Fruit fly (Drosophila melanogaster) whole organism, embryonic: ENCODE results near the gene CG15534.

Source experiments
- B-H2 ChIP-seq: fragments of 200-800 bp; sonication (Bioruptor generic); optimal IDR thresholded peaks from 2 replicates; lab custom pipeline; 2018; ENCODE audit warnings: missing biosample characterization, mild to moderate bottlenecking, missing genetic modification characterization
- BEAF-32 ChIP-seq: fragments of 200-800 bp; sonication (Bioruptor generic); optimal IDR thresholded peaks from 3 replicates; lab custom pipeline; 2017; ENCODE audit warnings: missing biosample characterization, missing genetic modification characterization, mild to moderate bottlenecking, moderate library complexity, missing genetic modification reagents
- Bteb2 ChIP-seq: fragments of 200-800 bp; sonication (Bioruptor generic); optimal IDR thresholded peaks from 2 replicates; lab custom pipeline; 2016; ENCODE audit warnings: missing biosample characterization, missing genetic modification characterization
- CG11504 ChIP-seq: fragments of 200-800 bp; sonication (Bioruptor generic); optimal IDR thresholded peaks from 3 replicates; lab custom pipeline; 2019; ENCODE audit warnings: missing biosample characterization, mild to moderate bottlenecking, missing genetic modification characterization, moderate library complexity
- CG11696 ChIP-seq: fragments of 200-800 bp; sonication (Bioruptor generic); IDR thresholded peaks from 2 replicates; pipeline ENCODE4 v1.3.6; 2022; ENCODE audit warnings: missing biosample characterization, missing genetic modification characterization
- CG12071 ChIP-seq: fragments of 200-800 bp; sonication (Bioruptor generic); optimal IDR thresholded peaks from 3 replicates; lab custom pipeline; 2018; ENCODE audit warnings: missing biosample characterization, mild to moderate bottlenecking, missing genetic modification characterization
- CG12942 ChIP-seq: fragments of 200-800 bp; sonication (Bioruptor generic); optimal IDR thresholded peaks from 3 replicates; lab custom pipeline; 2016; ENCODE audit warnings: missing biosample characterization, missing genetic modification characterization
- CG13775 ChIP-seq: fragments of 200-800 bp; sonication (Bioruptor generic); optimal IDR thresholded peaks from 3 replicates; lab custom pipeline; 2017; ENCODE audit warnings: missing biosample characterization, mild to moderate bottlenecking, missing genetic modification characterization
- CG13894 ChIP-seq: fragments of 200-800 bp; sonication (Bioruptor generic); optimal IDR thresholded peaks from 3 replicates; lab custom pipeline; 2018; ENCODE audit warnings: missing biosample characterization, mild to moderate bottlenecking, missing genetic modification characterization, moderate library complexity
- CG14441 ChIP-seq: fragments of 200-800 bp; sonication (Bioruptor generic); IDR thresholded peaks from 2 replicates; pipeline ENCODE4 v1.3.6; 2022; ENCODE audit warnings: missing biosample characterization, missing genetic modification characterization
- CG14965 ChIP-seq: fragments of 200-800 bp; sonication (Bioruptor generic); optimal IDR thresholded peaks from 2 replicates; lab custom pipeline; 2016; ENCODE audit warnings: missing biosample characterization, missing genetic modification characterization, borderline replicate concordance
- CG15011 ChIP-seq: fragments of 200-800 bp; sonication (Bioruptor generic); optimal IDR thresholded peaks from 3 replicates; lab custom pipeline; 2018; ENCODE audit warnings: missing biosample characterization, mild to moderate bottlenecking, missing genetic modification characterization
- CG15479 ChIP-seq: fragments of 200-800 bp; sonication (Bioruptor generic); optimal IDR thresholded peaks from 3 replicates; lab custom pipeline; 2019; ENCODE audit warnings: missing biosample characterization, mild to moderate bottlenecking, missing genetic modification characterization, moderate library complexity
- CG17829 ChIP-seq: fragments of 200-800 bp; optimal IDR thresholded peaks from 2 replicates; lab custom pipeline; 2019; ENCODE audit warnings: missing biosample characterization, mild to moderate bottlenecking, missing genetic modification characterization, moderate library complexity
- CG1792 ChIP-seq: fragments of 200-800 bp; sonication (Bioruptor generic); optimal IDR thresholded peaks from 2 replicates; lab custom pipeline; 2016; ENCODE audit warnings: missing biosample characterization, missing genetic modification characterization
- CG3995 ChIP-seq: fragments of 200-800 bp; sonication (Bioruptor generic); optimal IDR thresholded peaks from 3 replicates; lab custom pipeline; 2016; ENCODE audit warnings: missing biosample characterization, missing genetic modification characterization
- CG4617 ChIP-seq: fragments of 200-800 bp; sonication (Bioruptor generic); optimal IDR thresholded peaks from 3 replicates; lab custom pipeline; 2016; ENCODE audit warnings: missing biosample characterization, missing genetic modification characterization, borderline replicate concordance
- CG6689 ChIP-seq: fragments of 200-800 bp; sonication (Bioruptor generic); IDR thresholded peaks from 2 replicates; pipeline ENCODE4 v1.3.6; 2022; ENCODE audit warnings: missing biosample characterization, missing genetic modification characterization
- CG7271 ChIP-seq: fragments of 200-800 bp; sonication (Bioruptor generic); optimal IDR thresholded peaks from 2 replicates; lab custom pipeline; 2018; ENCODE audit warnings: missing biosample characterization, mild to moderate bottlenecking, missing genetic modification characterization, moderate library complexity
- CG8478 ChIP-seq: fragments of >200 bp; optimal IDR thresholded peaks from 2 replicates; lab custom pipeline; 2018
- CG8765 ChIP-seq: fragments of 200-800 bp; sonication (Bioruptor generic); IDR thresholded peaks from 2 replicates; pipeline ENCODE4 v1.3.6; 2022; ENCODE audit warnings: missing biosample characterization, missing genetic modification characterization
- CG8944 ChIP-seq: fragments of 200-800 bp; sonication (Bioruptor generic); optimal IDR thresholded peaks from 3 replicates; lab custom pipeline; 2016; ENCODE audit warnings: missing biosample characterization, missing genetic modification characterization
- CG9727 ChIP-seq: fragments of 200-800 bp; sonication (Bioruptor generic); optimal IDR thresholded peaks from 3 replicates; lab custom pipeline; 2017; ENCODE audit warnings: missing biosample characterization, mild to moderate bottlenecking, missing genetic modification characterization
- CoRest ChIP-seq: fragments of 200-800 bp; sonication (Bioruptor generic); optimal IDR thresholded peaks from 3 replicates; lab custom pipeline; 2018; ENCODE audit warnings: missing biosample characterization, mild to moderate bottlenecking, missing genetic modification characterization, moderate library complexity
- D19A ChIP-seq: fragments of 200-800 bp; optimal IDR thresholded peaks from 3 replicates; lab custom pipeline; 2019; ENCODE audit warnings: missing biosample characterization, mild to moderate bottlenecking, missing genetic modification characterization, moderate library complexity
- Dref ChIP-seq: fragments of 200-800 bp; sonication (Bioruptor generic); IDR thresholded peaks from 2 replicates; pipeline ENCODE4 v1.3.6; 2022; ENCODE audit warnings: missing biosample characterization, missing genetic modification characterization
- Ets97D ChIP-seq: fragments of 200-800 bp; sonication (Bioruptor generic); optimal IDR thresholded peaks from 3 replicates; lab custom pipeline; 2016; ENCODE audit warnings: missing biosample characterization, missing genetic modification characterization
- H15 ChIP-seq: fragments of 200-800 bp; sonication (Bioruptor generic); IDR thresholded peaks from 3 replicates; pipeline ENCODE4 v1.3.6; 2022; ENCODE audit warnings: missing biosample characterization, missing genetic modification characterization
- HLH54F ChIP-seq: fragments of 200-800 bp; sonication (Bioruptor generic); optimal IDR thresholded peaks from 3 replicates; lab custom pipeline; 2016; ENCODE audit warnings: missing biosample characterization, missing genetic modification characterization
- HmgZ ChIP-seq: fragments of 200-800 bp; sonication (Bioruptor generic); optimal IDR thresholded peaks from 2 replicates; lab custom pipeline; 2018; ENCODE audit warnings: missing biosample characterization, mild to moderate bottlenecking, missing genetic modification characterization
- Mad ChIP-seq: fragments of 200-800 bp; sonication (Bioruptor generic); optimal IDR thresholded peaks from 2 replicates; lab custom pipeline; 2016; ENCODE audit warnings: missing biosample characterization, missing genetic modification characterization
- PHDP ChIP-seq: fragments of 200-800 bp; sonication (Bioruptor generic); optimal IDR thresholded peaks from 3 replicates; lab custom pipeline; 2018; ENCODE audit warnings: missing biosample characterization, mild to moderate bottlenecking, missing genetic modification characterization, moderate library complexity
- Sox102F ChIP-seq: fragments of 200-800 bp; sonication (Bioruptor generic); optimal IDR thresholded peaks from 2 replicates; lab custom pipeline; 2018; ENCODE audit warnings: missing biosample characterization, mild to moderate bottlenecking, missing genetic modification characterization, moderate library complexity
- Sry-δ ChIP-seq: fragments of 200-800 bp; sonication (Bioruptor generic); optimal IDR thresholded peaks from 2 replicates; lab custom pipeline; 2016; ENCODE audit warnings: missing biosample characterization, missing genetic modification characterization
- ash1 ChIP-seq: fragments of 200-800 bp; sonication (Bioruptor generic); optimal IDR thresholded peaks from 2 replicates; lab custom pipeline; 2018; ENCODE audit warnings: missing biosample characterization, mild to moderate bottlenecking, missing genetic modification characterization
- cg ChIP-seq: fragments of 200-800 bp; sonication (Bioruptor generic); optimal IDR thresholded peaks from 3 replicates; lab custom pipeline; 2019; ENCODE audit warnings: missing biosample characterization, mild to moderate bottlenecking, missing genetic modification characterization, moderate library complexity
- chif ChIP-seq, 2 experiments: fragments of 200-800 bp; sonication (Bioruptor generic); optimal IDR thresholded peaks; 3 replicates each; lab custom pipeline; 2016; ENCODE audit warnings: missing biosample characterization in 2 of 2, missing genetic modification characterization in 2 of 2
- crol ChIP-seq: fragments of 200-800 bp; sonication (Bioruptor generic); IDR thresholded peaks from 2 replicates; pipeline ENCODE4 v1.3.6; 2022; ENCODE audit warnings: missing biosample characterization, missing genetic modification characterization
- cwo ChIP-seq: fragments of 200-800 bp; sonication (Bioruptor generic); optimal IDR thresholded peaks from 3 replicates; lab custom pipeline; 2017; ENCODE audit warnings: missing biosample characterization, missing genetic modification characterization, mild to moderate bottlenecking, moderate library complexity, missing genetic modification reagents
- exex ChIP-seq: fragments of 200-800 bp; sonication (Bioruptor generic); optimal IDR thresholded peaks from 4 replicates; lab custom pipeline; 2018; ENCODE audit warnings: missing biosample characterization, mild to moderate bottlenecking, missing genetic modification characterization, moderate library complexity
- fd3F ChIP-seq: fragments of 200-800 bp; sonication (Bioruptor generic); optimal IDR thresholded peaks from 2 replicates; lab custom pipeline; 2018; ENCODE audit warnings: missing biosample characterization, mild to moderate bottlenecking, missing genetic modification characterization, moderate library complexity
- gfzf ChIP-seq: fragments of 200-800 bp; sonication (Bioruptor generic); optimal IDR thresholded peaks from 2 replicates; lab custom pipeline; 2016; ENCODE audit warnings: missing biosample characterization, mild to moderate bottlenecking, missing genetic modification characterization, moderate library complexity
- hkb ChIP-seq, 2 experiments: fragments of 200-800 bp in 1 of 2; fragments of >200 bp in 1 of 2; sonication (Bioruptor generic) in 1 of 2; IDR thresholded peaks in 1 of 2; optimal IDR thresholded peaks in 1 of 2; 2 replicates each; pipeline versions ENCODE4 v1.3.6 to Lab custom; 2017 to 2022; ENCODE audit warnings: missing biosample characterization in 1 of 2, missing genetic modification characterization in 1 of 2
- kni ChIP-seq: fragments of 200-800 bp; sonication (Bioruptor generic); optimal IDR thresholded peaks from 3 replicates; lab custom pipeline; 2017; ENCODE audit warnings: mild to moderate bottlenecking, missing biosample characterization, missing genetic modification reagents, missing genetic modification characterization
- knrl ChIP-seq: fragments of 200-800 bp; sonication (Bioruptor generic); IDR thresholded peaks from 3 replicates; pipeline ENCODE4 v1.3.6; 2022; ENCODE audit warnings: missing biosample characterization, missing genetic modification characterization; ENCODE audit not compliant: partially characterized antibody
- phol ChIP-seq: fragments of 200-800 bp; sonication (Bioruptor generic); optimal IDR thresholded peaks from 3 replicates; lab custom pipeline; 2018; ENCODE audit warnings: missing biosample characterization, mild to moderate bottlenecking, missing genetic modification characterization, moderate library complexity
- ranshi ChIP-seq: fragments of 200-800 bp; sonication (Bioruptor generic); IDR thresholded peaks from 2 replicates; pipeline ENCODE4 v1.3.6; 2022; ENCODE audit warnings: missing biosample characterization, missing genetic modification characterization
- salm ChIP-seq: fragments of 200-800 bp; sonication (Bioruptor generic); optimal IDR thresholded peaks from 2 replicates; lab custom pipeline; 2018; ENCODE audit warnings: missing biosample characterization, mild to moderate bottlenecking, missing genetic modification characterization
- sc ChIP-seq, 3 experiments: fragments of >200 bp in 2 of 3; fragments of 200-800 bp in 1 of 3; sonication (Bioruptor generic) in 1 of 3; optimal IDR thresholded peaks; 2 replicates in 2 of 3; 3 replicates in 1 of 3; lab custom pipeline; 2017; ENCODE audit warnings: mild to moderate bottlenecking in 1 of 3, missing biosample characterization in 1 of 3, missing genetic modification characterization in 1 of 3, missing genetic modification reagents in 1 of 3
- sens ChIP-seq: fragments of 200-800 bp; sonication (Bioruptor generic); peaks from one replicate; lab custom pipeline; 2016; ENCODE audit warnings: missing biosample characterization, missing genetic modification characterization
- slou ChIP-seq: fragments of 200-800 bp; sonication (Bioruptor generic); optimal IDR thresholded peaks from 3 replicates; lab custom pipeline; 2016; ENCODE audit warnings: missing biosample characterization, missing genetic modification characterization
- unpg ChIP-seq: fragments of 200-800 bp; sonication (Bioruptor generic); optimal IDR thresholded peaks from 3 replicates; lab custom pipeline; 2018; ENCODE audit warnings: missing biosample characterization, mild to moderate bottlenecking, missing genetic modification characterization, moderate library complexity
- zfh2 ChIP-seq: fragments of 200-800 bp; sonication (Bioruptor generic); optimal IDR thresholded peaks from 2 replicates; lab custom pipeline; 2016; ENCODE audit warnings: missing biosample characterization, missing genetic modification characterization

Gene CG15534

DNA sequence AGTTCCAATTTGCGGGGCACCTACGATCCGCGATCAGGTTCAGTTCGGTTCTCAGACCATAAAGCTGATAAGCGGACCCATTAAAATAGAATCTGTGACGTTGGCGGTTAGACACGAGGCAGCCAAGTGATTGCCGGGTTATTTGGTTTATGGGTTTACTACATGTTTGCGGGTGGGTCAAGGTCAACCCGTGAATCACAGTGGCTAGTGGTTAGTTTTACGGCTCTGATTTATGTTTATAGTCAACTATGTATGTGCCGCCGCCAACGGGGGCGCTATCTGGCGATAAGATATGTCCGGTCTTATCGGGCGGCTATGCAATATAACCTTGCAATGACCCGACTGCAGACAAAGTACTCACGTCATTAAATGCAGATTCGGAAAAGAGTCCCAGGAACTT, 17.6 kb downstream of the CG15534 start (continued):
- TF ChIP-seq Sox102F (GFP tag; lab: Kevin White, UChicago) (no peak), ash1 (GFP tag; lab: Kevin White, UChicago) (no peak), BEAF-32 (GFP tag; lab: Kevin White, UChicago) (no peak), fd3F (no peak), Dref (GFP tag; lab: Robert Waterston, UW) (no peak), CG3995 (no peak), knrl (GFP tag; lab: Robert Waterston, UW) (no peak), CG12942 (GFP tag; lab: Kevin White, UChicago) (no peak), slou (no peak), gfzf (GFP tag; lab: Kevin White, UChicago) (no peak), Ets97D (no peak), HLH54F (GFP tag; lab: Kevin White, UChicago) (no peak), phol (no peak), CG8478 (lab: Kevin White, UChicago) (no peak), CG8765 (GFP tag; lab: Robert Waterston, UW) (no peak), sens (peak; percentile 66), CG11696 (GFP tag; lab: Robert Waterston, UW) (no peak), CG17829 (tag; lab: Kevin White, UChicago) (no peak), CG4617 (GFP tag; lab: Kevin White, UChicago) (no peak), Bteb2 (GFP tag; lab: Kevin White, UChicago) (no peak), PHDP (no peak), CoRest (tag; lab: Kevin White, UChicago) (no peak), Sry-δ (no peak), CG6689 (GFP tag; lab: Robert Waterston, UW) (no peak), chif (GFP tag; optimal IDR thresholded peaks at IDR 0.05; lab: Kevin White, UChicago) (no peak), D19A (no peak), crol (0 out of 2 replicates have a peak, but pooled peaks have one; percentile 5), exex (peak; percentile 94), hkb (optimal IDR thresholded peaks at IDR 0.05; lab: Kevin White, UChicago) (no peak), hkb (GFP tag; IDR thresholded peaks at IDR 0.05; lab: Robert Waterston, UW) (no peak), unpg (no peak), kni (no peak), CG8944 (GFP tag; lab: Kevin White, UChicago) (no peak), CG15011 (no peak), Mad (no peak), CG7271 (tag; lab: Kevin White, UChicago) (no peak), cwo (GFP tag; lab: Kevin White, UChicago) (peak; percentile 8), H15 (GFP tag; lab: Robert Waterston, UW) (no peak)

DNA sequence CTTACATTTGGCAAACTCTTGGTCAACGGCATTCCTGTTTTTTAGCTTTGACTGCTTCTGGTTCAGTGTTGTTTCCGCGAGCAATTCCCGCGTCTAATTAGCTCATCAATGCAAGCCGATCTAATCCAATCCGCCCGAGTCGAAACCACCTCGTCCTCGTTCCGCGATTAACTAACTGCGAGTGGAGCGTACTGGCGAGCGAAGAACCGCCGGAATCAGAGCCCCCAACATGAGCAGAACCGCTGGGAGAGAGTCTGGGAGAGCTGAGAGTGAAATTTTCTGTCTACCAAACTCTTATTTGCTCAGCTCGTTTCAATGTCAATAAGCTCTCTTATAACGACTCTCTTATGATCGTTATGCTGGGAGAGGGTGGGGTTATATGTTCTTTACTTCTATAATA, 18.4 kb downstream of the CG15534 start:
- TF ChIP-seq CG11504 (tag; lab: Kevin White, UChicago): peak; percentile 32
- TF ChIP-seq sc (optimal IDR thresholded peaks at IDR 0.05; lab: Kevin White, UChicago): no peak
- peak; percentile 83 for TF ChIP-seq sc (GFP tag; optimal IDR thresholded peaks at IDR 0.05; lab: Kevin White, UChicago)
- TF ChIP-seq CG14965 (GFP tag; lab: Kevin White, UChicago): peak; percentile 72
- peak; percentile 88 for TF ChIP-seq CG12071 (GFP tag; lab: Kevin White, UChicago)
- TF ChIP-seq CG14441 (GFP tag; lab: Robert Waterston, UW): peak; percentile 53; the same call in 1 of the 2 replicates
- TF ChIP-seq CG9727 (GFP tag; lab: Kevin White, UChicago): peak; percentile 88
- TF ChIP-seq CG15479 (GFP tag; lab: Kevin White, UChicago): no peak
- TF ChIP-seq CG13775 (GFP tag; lab: Kevin White, UChicago): peak; percentile 59
- peak; percentile 79; the same call in 1 of the 2 replicates for TF ChIP-seq ranshi (GFP tag; lab: Robert Waterston, UW)
- peak; percentile 71 for TF ChIP-seq HmgZ (tag; lab: Kevin White, UChicago)
- TF ChIP-seq zfh2 (GFP tag; lab: Kevin White, UChicago): peak; percentile 49
- TF ChIP-seq cg (GFP tag; lab: Kevin White, UChicago): no peak
- TF ChIP-seq CG1792 (GFP tag; lab: Kevin White, UChicago): peak; percentile 90
- TF ChIP-seq salm: peak; percentile 17
- TF ChIP-seq B-H2: peak; percentile 16
- peak; percentile 38 for TF ChIP-seq CG13894 (tag; lab: Kevin White, UChicago)
